Fruit fly (Drosophila melanogaster): ENCODE results near the gene Mst57Dc.

DNA sequence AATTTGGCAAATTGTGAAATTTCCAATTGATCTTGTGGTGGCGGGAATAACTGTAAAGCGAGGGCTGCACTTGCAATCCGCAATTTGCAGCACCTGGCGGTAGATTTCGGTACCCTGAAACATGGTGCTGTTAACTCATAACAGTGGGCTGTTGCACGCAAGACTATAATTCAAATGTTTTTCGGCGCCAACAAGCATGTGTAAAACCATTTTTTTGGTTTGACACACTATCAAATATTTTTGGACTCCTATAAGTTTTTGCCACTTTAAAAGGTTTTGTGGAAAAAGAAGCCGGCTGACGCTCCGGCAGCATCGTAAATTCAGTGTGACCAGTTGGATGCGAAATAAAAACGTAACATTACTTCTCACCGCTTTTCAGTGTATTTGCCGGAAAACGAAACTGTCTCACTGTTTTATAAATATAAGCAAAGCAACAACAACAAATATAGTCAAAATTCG is 21.8 kb upstream of the Mst57Dc start, which contains the start of the genes CG14545 and CG5886:
- TF ChIP-seq br (GFP tag; optimal IDR thresholded peaks at IDR 0.05) (no peak), usp (GFP tag; optimal IDR thresholded peaks at IDR 0.05) (no peak), OdsH (GFP tag; optimal IDR thresholded peaks at IDR 0.05) (no peak), fru (GFP tag; optimal IDR thresholded peaks at IDR 0.05) (peak; percentile 91), h (GFP tag; optimal IDR thresholded peaks at IDR 0.05) (no peak), CrebA (GFP tag; optimal IDR thresholded peaks at IDR 0.05; ENCODE audit: borderline replicate concordance) (no peak), psq (GFP tag; optimal IDR thresholded peaks at IDR 0.05) (no peak), pan (optimal IDR thresholded peaks at IDR 0.05) (no peak), Mio (GFP tag; optimal IDR thresholded peaks at IDR 0.05) (no peak), sv (GFP tag; optimal IDR thresholded peaks at IDR 0.05) (no peak), Hr83 (GFP tag; optimal IDR thresholded peaks at IDR 0.05; ENCODE audit: poor library complexity, severe bottlenecking) (no peak), Abd-B (GFP tag; optimal IDR thresholded peaks at IDR 0.05) (no peak), sage (GFP tag; optimal IDR thresholded peaks at IDR 0.05) (no peak), lola (GFP tag; optimal IDR thresholded peaks at IDR 0.05) (no peak)

All from whole organism, wandering third instar larva.